Worm (Caenorhabditis elegans) whole organism, L4/young adult: Measurements from ENCODE around the gene F49H12.3.

ENCODE experiments used
- W03F9.2 ChIP-seq: fragments of 150-350 bp; optimal IDR thresholded peaks from 2 replicates; lab custom pipeline; 2014; ENCODE audit warnings: missing biosample characterization, missing genetic modification characterization
- him-1 ChIP-seq: sonication (generic microtip); optimal IDR thresholded peaks from 2 replicates; lab custom pipeline; 2016; ENCODE audit warnings: missing genotype, missing genetic modification reagents, missing genetic modification characterization, missing compliant biosample characterization

DNA sequence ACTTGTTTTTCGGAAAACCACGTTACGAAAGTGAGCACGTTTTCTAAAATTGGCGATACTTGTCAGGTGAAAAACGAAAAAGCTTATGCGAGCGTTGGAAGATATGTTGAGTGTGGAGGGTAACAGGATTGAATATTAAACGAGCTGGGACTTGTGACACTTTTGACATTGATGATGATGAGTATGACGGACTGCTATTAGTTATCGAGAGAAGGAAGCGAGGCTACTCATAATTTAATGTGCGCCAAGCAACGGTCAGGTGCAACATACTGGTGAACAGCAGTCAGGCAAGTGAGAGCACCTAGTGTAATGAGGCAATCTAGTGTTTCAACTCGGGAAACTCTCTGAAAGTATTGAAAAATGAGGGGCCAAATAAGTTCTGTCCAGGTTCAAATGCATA lies 34.0 kb upstream of the F49H12.3 start:
- TF ChIP-seq W03F9.2 (tag; lab: Kevin White, UChicago): no peak
- no peak for TF ChIP-seq him-1
